Worm (Caenorhabditis elegans): Measurements from ENCODE around the gene F17E9.18.

Gene F17E9.18

DNA sequence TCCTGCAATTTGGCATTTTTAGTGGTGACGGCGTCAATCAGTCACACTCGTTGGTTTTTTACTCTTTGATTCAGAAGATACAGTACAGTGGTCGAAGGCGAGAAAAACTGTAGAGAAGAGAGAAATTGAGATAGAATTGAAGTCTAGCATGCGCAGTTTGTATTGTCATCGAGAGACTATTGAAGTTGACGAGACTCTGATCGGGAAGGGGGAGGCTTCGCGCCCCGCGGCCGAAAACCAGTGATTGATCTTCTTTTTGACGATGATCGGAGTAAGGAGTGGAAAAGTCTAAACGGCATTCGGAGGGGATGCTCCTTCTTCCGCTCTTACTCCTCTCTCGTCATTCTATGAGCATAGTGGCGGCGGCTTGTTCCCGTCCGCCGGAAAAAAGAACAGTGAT, 45.0 kb downstream of the F17E9.18 start:
- peak; percentile 65 for TF ChIP-seq ekl-4 (GFP tag; IDR thresholded peaks at IDR 0.05)
- TF ChIP-seq lin-26 (GFP tag; IDR thresholded peaks at IDR 0.05), result 0 out of 2 replicates have a peak, but pooled peaks have one; percentile 21
- peak; percentile 37 for TF ChIP-seq ztf-26 (tag; optimal IDR thresholded peaks at IDR 0.05)
- TF ChIP-seq lin-40 (tag; optimal IDR thresholded peaks at IDR 0.05), result peak; percentile 13
- TF ChIP-seq nhr-80 (tag; optimal IDR thresholded peaks at IDR 0.05), result no peak
- peak; percentile 31; the same call in 1 of the 2 replicates for TF ChIP-seq hmg-1.2 (GFP tag; IDR thresholded peaks at IDR 0.05)

DNA sequence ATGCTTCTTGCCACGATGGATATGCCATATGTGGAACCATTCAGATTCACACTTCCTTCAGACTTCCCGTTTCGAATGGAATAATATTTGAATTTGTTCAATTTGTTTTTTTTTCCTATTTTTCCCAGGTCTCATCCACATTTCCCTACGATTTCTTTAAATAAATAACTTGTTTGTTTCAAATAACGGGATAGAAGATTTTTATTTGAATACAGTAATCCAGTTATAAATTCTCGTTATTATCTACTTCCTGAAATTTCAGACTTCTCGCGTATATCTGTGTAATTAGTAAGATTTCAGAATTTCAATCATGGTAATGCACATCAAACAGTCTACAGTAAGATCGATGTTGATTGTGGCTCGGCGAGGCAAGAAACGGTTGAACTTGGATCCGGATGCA, 46.5 kb downstream of the F17E9.18 start, which contains the start of gene F35H10.5:
F35H10.5 (plus strand) TSS at position 301 of the 400 bp plus-strand sequence.
- no peak for TF ChIP-seq pha-4 (tag; optimal IDR thresholded peaks at IDR 0.05)
- no peak for TF ChIP-seq B0019.2 (GFP tag; conservative IDR thresholded peaks at IDR 0.05)
- no peak for TF ChIP-seq F23B12.7 (tag; optimal IDR thresholded peaks at IDR 0.05; ENCODE audit: insufficient read depth)

- TF ChIP-seq egl-44 (GFP tag; IDR thresholded peaks at IDR 0.05) (no peak), mcd-1 (GFP tag; IDR thresholded peaks at IDR 0.05) (no peak), lin-54 (GFP tag; optimal IDR thresholded peaks at IDR 0.05) (no peak)
Measured at ce11 chrIV:8299636-8300035, 47.3 kb downstream of the F17E9.18 start, which contains the start of gene F35H10.6. Gene F35H10.6 (plus strand): TSS chrIV:8299936.

DNA sequence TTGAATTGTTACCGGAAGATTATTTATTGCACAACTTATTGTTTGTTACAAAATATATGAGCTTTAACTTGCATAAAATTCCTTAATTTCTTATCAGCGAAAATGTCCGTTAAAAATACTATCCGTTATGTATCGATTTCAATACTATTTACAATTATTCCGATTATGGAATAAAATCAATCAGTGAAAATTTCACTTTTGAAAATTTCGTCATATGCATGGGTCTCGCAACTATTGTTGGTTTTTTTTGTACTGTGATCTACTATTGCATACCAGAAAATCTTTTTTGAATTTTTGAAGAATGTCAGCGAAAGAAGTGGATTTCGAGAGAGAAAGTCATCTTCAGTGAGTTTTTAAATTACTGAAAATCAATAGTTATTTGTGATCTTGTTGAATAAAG, 49.8 kb downstream of the F17E9.18 start, which contains the start of gene nprl-3:
nprl-3 (plus strand) TSS at position 301 of the 400 bp plus-strand sequence.
- TF ChIP-seq snpc-1.3 (tag; optimal IDR thresholded peaks at IDR 0.05; ENCODE audit: insufficient read depth) (no peak), D2030.7 (GFP tag; IDR thresholded peaks at IDR 0.05) (no peak), B0019.2 (GFP tag; conservative IDR thresholded peaks at IDR 0.05) (no peak), madf-10 (tag; optimal IDR thresholded peaks at IDR 0.05) (no peak), snpc-1.1 (tag; optimal IDR thresholded peaks at IDR 0.05; ENCODE audit: insufficient read depth) (no peak), F33H1.4 (GFP tag; IDR thresholded peaks at IDR 0.05) (no peak), C17E4.6 (GFP tag; IDR thresholded peaks at IDR 0.05) (no peak), nhr-120 (GFP tag; IDR thresholded peaks at IDR 0.05) (no peak), lin-35 (GFP tag; optimal IDR thresholded peaks at IDR 0.05) (no peak), cebp-1 (GFP tag; IDR thresholded peaks at IDR 0.05) (no peak), cebp-1 (tag; optimal IDR thresholded peaks at IDR 0.05) (no peak), snpc-4 (GFP tag; optimal IDR thresholded peaks at IDR 0.05) (no peak), snpc-4 (tag; optimal IDR thresholded peaks at IDR 0.05) (no peak), F22D6.2 (tag; optimal IDR thresholded peaks at IDR 0.05) (no peak), C06A6.2 (GFP tag; conservative IDR thresholded peaks at IDR 0.05) (no peak), ceh-91 (GFP tag; IDR thresholded peaks at IDR 0.05) (no peak), lin-54 (GFP tag; optimal IDR thresholded peaks at IDR 0.05) (no peak), B0261.1 (tag; optimal IDR thresholded peaks at IDR 0.05) (no peak)

Measured in whole organism, young adult.